Fruit fly (Drosophila melanogaster): ENCODE results near the gene RhoGEF64C.
A peak's percentile ranks its signal among the peaks of the same experiment; 100 is the strongest.

The RhoGEF64C gene

dm6 chr3L:4692177-4693134 is at the start of gene RhoGEF64C:
RhoGEF64C (plus strand) TSS chr3L:4692783.
- no peak for TF ChIP-seq Scr (GFP tag; IDR thresholded peaks at IDR 0.05; ENCODE audit: partially characterized antibody)
- TF ChIP-seq slp2 (GFP tag; optimal IDR thresholded peaks at IDR 0.05): no peak
- no peak for TF ChIP-seq bigmax (GFP tag; optimal IDR thresholded peaks at IDR 0.05)
- no peak for TF ChIP-seq corto (GFP tag; optimal IDR thresholded peaks at IDR 0.05)
- peak; percentile 34 for TF ChIP-seq cg (GFP tag; optimal IDR thresholded peaks at IDR 0.05)
- no peak for TF ChIP-seq Atf-2 (GFP tag; optimal IDR thresholded peaks at IDR 0.05)
- no peak for TF ChIP-seq sqz (GFP tag; optimal IDR thresholded peaks at IDR 0.05)
- TF ChIP-seq grau (tag; optimal IDR thresholded peaks at IDR 0.05): no peak
- no peak for TF ChIP-seq az2 (GFP tag; optimal IDR thresholded peaks at IDR 0.05)
- TF ChIP-seq nom (GFP tag; optimal IDR thresholded peaks at IDR 0.05): peak; percentile 21
- 0 out of 2 replicates have a peak, but pooled peaks have one; percentile 9 for TF ChIP-seq chm (GFP tag; IDR thresholded peaks at IDR 0.05)
- peak; percentile 44; the same call in 1 of the 3 replicates for TF ChIP-seq otp (GFP tag; IDR thresholded peaks at IDR 0.05)
- TF ChIP-seq CG12942 (GFP tag; optimal IDR thresholded peaks at IDR 0.05): no peak
- no peak for TF ChIP-seq CG4730 (GFP tag; IDR thresholded peaks at IDR 0.05)
- no peak for TF ChIP-seq org-1 (GFP tag; optimal IDR thresholded peaks at IDR 0.05)
- TF ChIP-seq Deaf1 (tag; optimal IDR thresholded peaks at IDR 0.05): peak; percentile 54
- TF ChIP-seq B-H2 (GFP tag; optimal IDR thresholded peaks at IDR 0.05): no peak
- TF ChIP-seq mld (GFP tag; IDR thresholded peaks at IDR 0.05; ENCODE audit: partially characterized antibody): no peak
- no peak for TF ChIP-seq lbe (GFP tag; optimal IDR thresholded peaks at IDR 0.05)
- TF ChIP-seq CG18011 (GFP tag; optimal IDR thresholded peaks at IDR 0.05): no peak
- TF ChIP-seq CG6254 (GFP tag; optimal IDR thresholded peaks at IDR 0.05): no peak
- TF ChIP-seq CG3726 (GFP tag; IDR thresholded peaks at IDR 0.05): no peak
- no peak for TF ChIP-seq TFAM (GFP tag; optimal IDR thresholded peaks at IDR 0.05)
- TF ChIP-seq gsb (GFP tag; IDR thresholded peaks at IDR 0.05): no peak
- no peak for TF ChIP-seq lmd (GFP tag; IDR thresholded peaks at IDR 0.05)
- no peak for TF ChIP-seq yki (optimal IDR thresholded peaks at IDR 0.05)
- no peak for TF ChIP-seq Meics (GFP tag; optimal IDR thresholded peaks at IDR 0.05)
- TF ChIP-seq Trl (optimal IDR thresholded peaks at IDR 0.05): peak; percentile 50 to 71
- no peak for TF ChIP-seq Trl (GFP tag; optimal IDR thresholded peaks at IDR 0.05)
- TF ChIP-seq CG15479 (GFP tag; optimal IDR thresholded peaks at IDR 0.05): no peak
- no peak for TF ChIP-seq CG33557 (GFP tag; optimal IDR thresholded peaks at IDR 0.05)
- peak; percentile 70; the same call in 2 of the 4 replicates for TF ChIP-seq chinmo (GFP tag; IDR thresholded peaks at IDR 0.05; ENCODE audit: partially characterized antibody)
- TF ChIP-seq CG15073 (GFP tag; optimal IDR thresholded peaks at IDR 0.05): no peak
- TF ChIP-seq btn (GFP tag; optimal IDR thresholded peaks at IDR 0.05): no peak
- no peak for TF ChIP-seq Side (GFP tag; optimal IDR thresholded peaks at IDR 0.05)
- no peak for TF ChIP-seq crol (GFP tag; IDR thresholded peaks at IDR 0.05)
- TF ChIP-seq sens (GFP tag): peak; percentile 68
- no peak for TF ChIP-seq CG15011 (GFP tag; optimal IDR thresholded peaks at IDR 0.05)
- TF ChIP-seq trem (tag; optimal IDR thresholded peaks at IDR 0.05): no peak
- no peak for TF ChIP-seq CG5245 (GFP tag; optimal IDR thresholded peaks at IDR 0.05)
- TF ChIP-seq Dip2 (GFP tag; IDR thresholded peaks at IDR 0.05): no peak
- TF ChIP-seq CG7987 (GFP tag; optimal IDR thresholded peaks at IDR 0.05): no peak
- no peak for TF ChIP-seq cas (GFP tag; IDR thresholded peaks at IDR 0.05)
- TF ChIP-seq zen2 (GFP tag; IDR thresholded peaks at IDR 0.05; ENCODE audit: partially characterized antibody): 0 out of 3 replicates have a peak, but pooled peaks have one; percentile 19
- no peak for TF ChIP-seq twi (tag; optimal IDR thresholded peaks at IDR 0.05)
- TF ChIP-seq ato (GFP tag; IDR thresholded peaks at IDR 0.05; ENCODE audit: partially characterized antibody): no peak
- no peak for TF ChIP-seq Adf1 (GFP tag; IDR thresholded peaks at IDR 0.05)
- 0 out of 2 replicates have a peak, but pooled peaks have one; percentile 15 for TF ChIP-seq CG42726 (GFP tag; IDR thresholded peaks at IDR 0.05; ENCODE audit: partially characterized antibody)
- TF ChIP-seq Aef1 (GFP tag; IDR thresholded peaks at IDR 0.05): no peak
